Worm (Caenorhabditis elegans) whole organism, L3 larva: ENCODE data around the gene Y113G7A.12.

Experiments used
- ZK546.5 ChIP-seq: sonication (generic microtip); optimal IDR thresholded peaks from 2 replicates; lab custom pipeline; 2017; ENCODE audit warnings: missing biosample characterization, missing genetic modification characterization
- aly-2 ChIP-seq: fragments of 150-350 bp; optimal IDR thresholded peaks from 2 replicates; lab custom pipeline; 2014; ENCODE audit warnings: missing biosample characterization, missing genetic modification characterization
- ama-1 ChIP-seq: fragments of 150-350 bp; optimal IDR thresholded peaks from 2 replicates; lab custom pipeline; 2018
- ceh-9 ChIP-seq: sonication (generic microtip); optimal IDR thresholded peaks from 2 replicates; lab custom pipeline; 2018; ENCODE audit warnings: missing biosample characterization, missing genetic modification characterization
- egl-5 ChIP-seq: fragments of 150-350 bp; optimal IDR thresholded peaks from 2 replicates; lab custom pipeline; 2017; ENCODE audit warnings: missing biosample characterization, missing genetic modification reagents, missing genetic modification characterization, inconsistent platforms
- elt-1 ChIP-seq: fragments of 150-350 bp; optimal IDR thresholded peaks from 2 replicates; lab custom pipeline; 2014; ENCODE audit warnings: missing biosample characterization, missing genetic modification characterization
- elt-2 ChIP-seq: sonication (generic microtip); optimal IDR thresholded peaks from 2 replicates; lab custom pipeline; 2016; ENCODE audit warnings: missing genetic modification reagents, mild to moderate bottlenecking, missing genetic modification characterization, missing compliant biosample characterization
- fos-1 ChIP-seq: fragments of 150-350 bp; optimal IDR thresholded peaks from 2 replicates; lab custom pipeline; 2014; ENCODE audit warnings: missing biosample characterization, missing genetic modification characterization
- hmg-11 ChIP-seq: sonication (generic microtip); optimal IDR thresholded peaks from 2 replicates; lab custom pipeline; 2016; ENCODE audit warnings: missing genetic modification characterization, missing compliant biosample characterization
- nhr-11 ChIP-seq: fragments of 150-350 bp; optimal IDR thresholded peaks from 2 replicates; lab custom pipeline; 2014; ENCODE audit warnings: missing biosample characterization, missing genetic modification characterization
- pqm-1 ChIP-seq: fragments of 150-350 bp; optimal IDR thresholded peaks from 2 replicates; lab custom pipeline; 2017; ENCODE audit warnings: missing biosample characterization, missing genetic modification characterization, inconsistent platforms
- snpc-4 ChIP-seq: fragments of 150-350 bp; optimal IDR thresholded peaks from 2 replicates; lab custom pipeline; 2014; ENCODE audit warnings: missing biosample characterization, missing genetic modification characterization
- ztf-11 ChIP-seq: fragments of 150-350 bp; optimal IDR thresholded peaks from 2 replicates; lab custom pipeline; 2014; ENCODE audit warnings: missing biosample characterization, missing genetic modification characterization

ce11 chrV:20120623-20121165 is 21.7 kb upstream of the Y113G7A.12 start, which contains the start of gene ncx-1:
- TF ChIP-seq nhr-11 (tag; lab: Kevin White, UChicago) (no peak), pqm-1 (tag; lab: Kevin White, UChicago) (no peak), fos-1 (tag; lab: Kevin White, UChicago) (no peak), elt-1 (tag; lab: Kevin White, UChicago) (no peak), ceh-9 (tag; lab: Kevin White, UChicago) (no peak), ztf-11 (tag; lab: Kevin White, UChicago) (no peak), ZK546.5 (tag; lab: Kevin White, UChicago) (no peak), egl-5 (tag; lab: Kevin White, UChicago) (no peak), ama-1 (no peak), snpc-4 (tag; lab: Kevin White, UChicago) (no peak), aly-2 (tag; lab: Kevin White, UChicago) (no peak), elt-2 (tag; lab: Kevin White, UChicago) (no peak), hmg-11 (tag; lab: Kevin White, UChicago) (no peak)
